Fruit fly (Drosophila melanogaster): ENCODE data around the gene CG6244.

The CG6244 gene

DNA sequence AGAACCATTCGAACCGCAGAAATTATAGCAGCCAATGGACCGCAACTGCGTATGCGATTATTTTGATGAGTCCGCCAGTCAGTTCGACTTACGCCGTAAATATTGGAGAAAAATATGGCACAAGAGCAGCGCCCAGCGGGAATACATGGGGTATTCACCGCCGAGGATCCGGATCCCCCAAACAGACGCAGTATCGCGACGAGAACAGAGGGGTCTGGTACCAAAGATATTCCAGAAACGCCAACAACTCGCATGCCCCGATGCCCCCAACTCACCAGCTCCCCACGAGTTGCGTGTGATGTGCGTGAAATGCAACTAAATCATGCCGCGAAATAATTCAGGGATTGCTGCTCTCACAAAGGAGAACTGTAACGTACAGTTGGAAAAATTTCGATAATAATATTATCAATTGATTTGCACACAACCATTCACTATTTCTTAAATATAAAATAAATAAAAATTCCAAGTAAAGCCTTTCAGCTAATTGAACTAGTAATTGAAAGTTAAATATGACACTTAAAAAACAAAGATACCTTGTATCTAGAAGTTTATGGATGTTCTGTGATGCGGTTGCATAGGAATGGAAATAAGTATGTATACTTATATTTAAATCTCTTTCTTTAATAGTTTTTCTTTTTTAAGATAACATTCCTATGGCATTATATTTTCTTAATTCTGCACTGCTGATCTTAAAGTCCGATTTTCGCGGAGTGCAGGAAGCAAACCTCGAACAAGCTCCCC, 45.5 kb upstream of the CG6244 start (continued):
- peak; percentile 42 for TF ChIP-seq Sox14 (GFP tag; optimal IDR thresholded peaks at IDR 0.05)
- TF ChIP-seq CG11762 (GFP tag; optimal IDR thresholded peaks at IDR 0.05; ENCODE audit: insufficient read depth) = peak; percentile 60
- peak; percentile 79 for TF ChIP-seq Met (GFP tag; optimal IDR thresholded peaks at IDR 0.05)
- TF ChIP-seq dac (GFP tag; optimal IDR thresholded peaks at IDR 0.05) = no peak
- TF ChIP-seq CG8319 (GFP tag; optimal IDR thresholded peaks at IDR 0.05) = peak; percentile 47
- TF ChIP-seq esn (GFP tag; optimal IDR thresholded peaks at IDR 0.05) = peak; percentile 82
- peak; percentile 93 for TF ChIP-seq Eip78C (GFP tag)
- TF ChIP-seq CG6854 (GFP tag; optimal IDR thresholded peaks at IDR 0.05) = peak; percentile 2
- TF ChIP-seq OdsH (GFP tag; optimal IDR thresholded peaks at IDR 0.05) = peak; percentile 59
- no peak for TF ChIP-seq Hr4 (GFP tag; optimal IDR thresholded peaks at IDR 0.05)
- TF ChIP-seq ss (GFP tag; optimal IDR thresholded peaks at IDR 0.05) = peak; percentile 69 to 70
- peak; percentile 21 for TF ChIP-seq CG7368 (GFP tag; optimal IDR thresholded peaks at IDR 0.05)

DNA sequence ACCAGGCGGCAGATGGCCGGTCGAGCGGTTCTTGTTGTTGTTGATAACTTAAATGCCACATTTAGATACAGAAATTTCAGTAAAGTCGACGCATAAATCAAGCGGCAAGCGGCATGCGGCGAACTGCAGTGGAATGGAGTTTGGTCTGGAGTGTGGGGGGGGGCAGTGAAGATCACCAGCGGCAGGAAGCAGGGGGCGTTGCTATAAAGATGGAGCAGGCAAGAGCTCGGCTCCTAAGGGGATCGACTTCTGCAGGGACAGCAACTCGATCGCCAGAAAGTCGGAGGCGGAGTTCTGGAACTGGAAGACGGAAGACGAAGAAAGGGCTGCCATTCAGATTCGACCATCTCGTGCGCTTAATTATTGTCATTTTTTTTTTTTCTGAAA, 44.9 kb upstream of the CG6244 start:
- TF ChIP-seq Met (GFP tag; optimal IDR thresholded peaks at IDR 0.05) = peak; percentile 13
- TF ChIP-seq CG6854 (GFP tag; optimal IDR thresholded peaks at IDR 0.05) = peak; percentile 77
- no peak for TF ChIP-seq CG6808 (GFP tag; optimal IDR thresholded peaks at IDR 0.05)

DNA sequence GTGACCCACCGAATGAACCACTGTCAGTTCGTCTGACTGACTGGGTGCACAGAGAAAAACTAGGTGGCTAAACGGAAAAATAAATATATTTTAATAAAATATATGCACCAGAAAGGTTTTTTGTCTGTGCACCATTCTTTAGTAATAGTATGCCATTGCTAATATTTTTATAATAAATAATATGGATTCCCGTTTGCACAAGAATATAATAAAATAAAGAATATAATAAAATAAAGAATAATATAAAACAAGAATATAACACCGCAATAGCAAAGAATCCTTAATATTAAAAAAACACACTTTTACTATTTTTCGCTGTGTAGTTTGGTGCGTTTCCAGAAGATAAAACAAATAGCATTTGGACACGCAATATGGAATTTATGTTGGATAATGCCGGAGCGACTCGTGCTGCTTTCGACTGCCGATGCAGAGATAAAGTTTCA, 39.2 kb upstream of the CG6244 start:
- peak; percentile 54 for TF ChIP-seq svp (GFP tag)
- TF ChIP-seq CG16779 (tag; optimal IDR thresholded peaks at IDR 0.05) = no peak
- TF ChIP-seq CG15336 (GFP tag; IDR thresholded peaks at IDR 0.05) = no peak
- peak; percentile 7 for TF ChIP-seq Hr4 (GFP tag; optimal IDR thresholded peaks at IDR 0.05)
- TF ChIP-seq eg (GFP tag; IDR thresholded peaks at IDR 0.05) = no peak
- TF ChIP-seq CG8119 (GFP tag; IDR thresholded peaks at IDR 0.05) = peak; percentile 44; the same call in 1 of the 3 replicates
- TF ChIP-seq ss (GFP tag; optimal IDR thresholded peaks at IDR 0.05) = peak in 1 of 2 experiments; percentile 37
- peak; percentile 65 for TF ChIP-seq Eip78C (GFP tag)
- peak; percentile 41 for TF ChIP-seq CG32006 (GFP tag; optimal IDR thresholded peaks at IDR 0.05)
- TF ChIP-seq fd85E (GFP tag; optimal IDR thresholded peaks at IDR 0.05) = no peak
- TF ChIP-seq CG31627 (GFP tag; optimal IDR thresholded peaks at IDR 0.05) = no peak
- no peak for TF ChIP-seq CG10669 (GFP tag; optimal IDR thresholded peaks at IDR 0.05)
- peak; percentile 25 for TF ChIP-seq Ets96B (tag; optimal IDR thresholded peaks at IDR 0.05)
- TF ChIP-seq CG10631 (GFP tag; optimal IDR thresholded peaks at IDR 0.05) = peak; percentile 10

DNA sequence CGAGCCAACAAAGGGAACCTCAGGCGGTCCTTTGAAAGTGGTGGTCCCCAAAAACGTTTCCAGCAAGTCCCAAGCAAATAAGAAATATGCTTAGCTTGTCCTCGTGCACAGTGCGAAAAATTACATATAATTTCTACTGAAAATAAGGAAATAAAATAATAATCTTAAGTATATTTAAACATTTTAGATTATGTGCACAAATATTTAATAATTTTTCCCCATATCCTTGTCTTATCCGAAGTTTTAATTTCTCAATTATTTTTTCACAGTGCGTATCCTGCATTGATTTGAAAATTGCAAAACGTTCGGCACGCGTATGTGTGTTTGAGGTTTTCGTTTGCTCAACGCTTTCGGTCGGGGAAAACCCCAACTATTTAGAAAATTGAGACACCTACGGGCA, 36.6 kb upstream of the CG6244 start:
- TF ChIP-seq Eip78C (GFP tag) = peak; percentile 65
- no peak for TF ChIP-seq Hr4 (GFP tag; optimal IDR thresholded peaks at IDR 0.05)
- TF ChIP-seq CG6854 (GFP tag; optimal IDR thresholded peaks at IDR 0.05) = no peak

DNA sequence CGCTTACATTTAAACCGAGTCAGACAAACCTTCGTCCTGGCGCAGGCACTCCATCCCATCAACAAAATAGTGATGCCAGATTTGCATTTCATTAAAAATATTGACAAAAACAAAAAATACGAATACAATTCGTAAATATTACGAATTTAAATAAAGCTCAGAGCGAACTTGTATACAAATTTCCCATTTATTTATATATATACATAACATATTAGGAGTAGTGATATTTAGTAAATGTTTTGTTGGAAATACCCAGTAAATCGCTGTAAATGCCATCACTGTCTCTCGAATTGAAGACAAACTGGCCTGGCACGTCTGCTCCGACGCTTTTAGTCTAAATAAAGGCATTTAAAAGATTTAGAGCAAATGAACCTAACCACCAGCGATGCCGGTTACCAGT, 35.9 kb upstream of the CG6244 start:
- no peak for TF ChIP-seq CG8119 (GFP tag; IDR thresholded peaks at IDR 0.05)
- TF ChIP-seq CG9139 (GFP tag; optimal IDR thresholded peaks at IDR 0.05) = no peak
- TF ChIP-seq Sox15 (GFP tag; optimal IDR thresholded peaks at IDR 0.05) = no peak
- peak; percentile 68 for TF ChIP-seq Eip78C (GFP tag)
- no peak for TF ChIP-seq topi (GFP tag; optimal IDR thresholded peaks at IDR 0.05)
- TF ChIP-seq CG11762 (GFP tag; optimal IDR thresholded peaks at IDR 0.05; ENCODE audit: insufficient read depth) = no peak

DNA sequence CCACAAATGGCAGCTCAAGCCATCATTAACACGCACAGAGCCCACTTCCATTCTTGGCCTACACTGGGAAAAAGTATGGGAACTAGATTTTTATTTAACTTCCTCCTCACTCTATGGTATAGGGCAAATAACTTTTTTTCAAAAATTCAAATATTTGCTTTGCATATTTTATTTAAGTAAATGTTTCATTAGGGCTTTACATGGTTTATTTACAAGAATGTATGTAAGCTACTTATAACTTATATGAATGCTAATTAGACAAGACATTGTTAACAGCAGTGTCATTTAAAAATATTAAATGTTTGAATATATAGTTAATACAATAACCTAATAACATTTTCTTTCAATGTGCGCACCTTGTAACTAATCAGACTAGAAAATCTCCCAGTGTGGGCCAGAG, 32.6 kb upstream of the CG6244 start:
- TF ChIP-seq net (GFP tag; optimal IDR thresholded peaks at IDR 0.05) = no peak
- TF ChIP-seq ss (GFP tag; optimal IDR thresholded peaks at IDR 0.05) = no peak
- TF ChIP-seq CG32006 (GFP tag; optimal IDR thresholded peaks at IDR 0.05) = peak; percentile 35
- TF ChIP-seq Eip78C (GFP tag) = peak; percentile 58
- peak; percentile 19 for TF ChIP-seq CG3032 (tag; optimal IDR thresholded peaks at IDR 0.05)
- peak; percentile 1 for TF ChIP-seq Ets96B (tag; optimal IDR thresholded peaks at IDR 0.05)
